Worm (Caenorhabditis elegans) whole organism, early embryonic: ENCODE results near the gene F56H11.2.

Experiments used
- B0310.2 ChIP-seq: sonication (generic microtip); optimal IDR thresholded peaks from 2 replicates; lab custom pipeline; 2016; ENCODE audit warnings: mild to moderate bottlenecking, missing genetic modification characterization, missing compliant biosample characterization
- F13C5.2 ChIP-seq: sonication (generic microtip); optimal IDR thresholded peaks from 2 replicates; lab custom pipeline; 2017; ENCODE audit warnings: mild to moderate bottlenecking, missing genetic modification characterization, inconsistent platforms, missing compliant biosample characterization
- aly-1 ChIP-seq: sonication (generic microtip); optimal IDR thresholded peaks from 2 replicates; lab custom pipeline; 2016; ENCODE audit warnings: missing genetic modification characterization, missing compliant biosample characterization
- ama-1 ChIP-seq: fragments of 150-350 bp; optimal IDR thresholded peaks from 2 replicates; lab custom pipeline; 2014
- ceh-36 ChIP-seq: sonication (generic microtip); optimal IDR thresholded peaks from 2 replicates; lab custom pipeline; 2016; ENCODE audit warnings: missing genetic modification characterization, inconsistent platforms, missing compliant biosample characterization
- flt-1 ChIP-seq: fragments of 200-800 bp; sonication (Bioruptor generic); IDR thresholded peaks from 2 replicates; pipeline ENCODE4 v1.3.6; 2022; ENCODE audit warnings: missing genetic modification characterization, missing compliant biosample characterization
- hmg-4 ChIP-seq: fragments of 200-800 bp; sonication (Bioruptor generic); optimal IDR thresholded peaks from 2 replicates; lab custom pipeline; 2018; ENCODE audit warnings: mild to moderate bottlenecking, missing genetic modification characterization, missing compliant biosample characterization
- hnd-1 ChIP-seq: sonication (generic microtip); optimal IDR thresholded peaks from 2 replicates; lab custom pipeline; 2016; ENCODE audit warnings: missing genetic modification characterization, missing compliant biosample characterization
- pes-1 ChIP-seq: fragments of 200-800 bp; sonication (Bioruptor generic); IDR thresholded peaks from 2 replicates; pipeline ENCODE4 v1.3.6; 2022; ENCODE audit warnings: missing genetic modification reagents, missing genetic modification characterization, missing compliant biosample characterization
- scrt-1 ChIP-seq: fragments of 200-800 bp; sonication (Bioruptor generic); IDR thresholded peaks from 2 replicates; pipeline ENCODE4 v1.3.6; 2022; ENCODE audit warnings: missing genetic modification characterization, missing compliant biosample characterization
- tbx-11 ChIP-seq: fragments of 200-800 bp; sonication (Bioruptor generic); IDR thresholded peaks from 2 replicates; pipeline ENCODE4 v1.3.6; 2022; ENCODE audit warnings: missing genetic modification characterization, missing compliant biosample characterization
- tbx-37 ChIP-seq: fragments of 200-800 bp; sonication (Bioruptor generic); conservative IDR thresholded peaks from 2 replicates; pipeline ENCODE4 v1.3.6; 2022; ENCODE audit warnings: missing genetic modification reagents, missing genetic modification characterization, missing compliant biosample characterization

F56H11.2 gene

DNA sequence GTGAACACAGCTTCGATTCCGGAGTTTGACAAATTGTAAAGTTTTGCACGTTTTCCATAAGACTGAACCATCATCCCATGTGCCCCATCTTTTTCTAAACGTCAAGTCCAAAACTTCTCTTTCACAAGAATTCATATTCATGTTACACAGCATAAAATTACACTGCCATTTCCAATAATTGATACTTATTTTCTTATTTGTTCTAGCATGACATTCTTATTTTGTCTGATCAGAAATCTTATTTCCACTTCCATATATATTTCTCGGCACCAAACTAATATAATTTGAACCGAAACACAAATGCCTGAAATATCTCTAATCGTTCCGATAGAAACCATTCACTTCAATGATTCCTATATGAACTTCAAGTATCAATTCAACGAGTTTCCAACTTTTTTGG, 47.0 kb downstream of the F56H11.2 start, which contains the start of gene sru-2:
TSS of gene sru-2 (plus strand) at position 301 of the 400 bp plus-strand sequence.
- TF ChIP-seq hmg-4 (GFP tag; lab: Kevin White, UChicago) (no peak), aly-1 (no peak), B0310.2 (tag; lab: Kevin White, UChicago) (no peak), scrt-1 (GFP tag; lab: Robert Waterston, UW) (no peak), ceh-36 (tag; lab: Kevin White, UChicago) (no peak), flt-1 (no peak), tbx-11 (no peak), hnd-1 (no peak), pes-1 (GFP tag; lab: Robert Waterston, UW) (no peak), tbx-37 (GFP tag; lab: Robert Waterston, UW) (no peak)

- TF ChIP-seq hnd-1 (no peak), pes-1 (GFP tag; lab: Robert Waterston, UW) (no peak), scrt-1 (GFP tag; lab: Robert Waterston, UW) (no peak), F13C5.2 (tag; lab: Kevin White, UChicago) (no peak), flt-1 (no peak), ama-1 (no peak)
These were observed 47.9 kb downstream of the F56H11.2 start, which contains the start of gene gadr-2 for ce11 chrIV:9485040-9485439. Gene gadr-2 (minus strand): TSS chrIV:9485140.
